Fruit fly (Drosophila melanogaster) whole organism, adult: Measurements from ENCODE around the gene CG10866.

ENCODE experiments used
- CG11617 ChIP-seq: fragments of 200-800 bp; sonication (Bioruptor generic); optimal IDR thresholded peaks from 2 replicates; lab custom pipeline; 2017; ENCODE audit warnings: mild to moderate bottlenecking, missing biosample characterization, missing genetic modification reagents, missing genetic modification characterization
- CG12768 ChIP-seq: fragments of 200-800 bp; sonication (Bioruptor generic); optimal IDR thresholded peaks from 2 replicates; lab custom pipeline; 2017; ENCODE audit warnings: missing biosample characterization, missing genetic modification characterization, mild to moderate bottlenecking, moderate library complexity, missing genetic modification reagents
- CG14711 ChIP-seq: fragments of 200-800 bp; sonication (Bioruptor generic); optimal IDR thresholded peaks from 2 replicates; lab custom pipeline; 2018; ENCODE audit warnings: missing biosample characterization, mild to moderate bottlenecking, missing genetic modification characterization, moderate library complexity
- CG1620 ChIP-seq: fragments of 200-800 bp; sonication (Bioruptor generic); optimal IDR thresholded peaks from 2 replicates; lab custom pipeline; 2016; ENCODE audit warnings: missing biosample characterization, missing genetic modification characterization
- CG33017 ChIP-seq: fragments of 200-800 bp; sonication (Bioruptor generic); optimal IDR thresholded peaks from 2 replicates; lab custom pipeline; 2018; ENCODE audit warnings: missing biosample characterization, mild to moderate bottlenecking, missing genetic modification characterization, moderate library complexity
- CG5204 ChIP-seq: fragments of 200-800 bp; sonication (Bioruptor generic); optimal IDR thresholded peaks from 2 replicates; lab custom pipeline; 2016; ENCODE audit warnings: missing biosample characterization, missing genetic modification characterization
- CG7045 ChIP-seq: fragments of 200-800 bp; sonication (Bioruptor generic); optimal IDR thresholded peaks from 2 replicates; lab custom pipeline; 2017; ENCODE audit warnings: missing biosample characterization, mild to moderate bottlenecking, missing genetic modification characterization
- CG7101 ChIP-seq: fragments of 200-800 bp; sonication (Bioruptor generic); optimal IDR thresholded peaks from 2 replicates; lab custom pipeline; 2018; ENCODE audit warnings: missing biosample characterization, mild to moderate bottlenecking, missing genetic modification characterization, moderate library complexity
- Clk ChIP-seq: fragments of 200-800 bp; sonication (Bioruptor generic); optimal IDR thresholded peaks from 2 replicates; lab custom pipeline; 2017; ENCODE audit warnings: missing biosample characterization, missing genetic modification characterization
- Crg-1 ChIP-seq: fragments of 200-800 bp; sonication (Bioruptor generic); optimal IDR thresholded peaks from 2 replicates; lab custom pipeline; 2016; ENCODE audit warnings: missing biosample characterization, missing genetic modification characterization
- Hr96 ChIP-seq: fragments of 200-800 bp; sonication (Bioruptor generic); optimal IDR thresholded peaks from 2 replicates; lab custom pipeline; 2016; ENCODE audit warnings: missing biosample characterization, missing genetic modification characterization
- Mnt ChIP-seq: fragments of 200-800 bp; sonication (Bioruptor generic); optimal IDR thresholded peaks from 2 replicates; lab custom pipeline; 2016; ENCODE audit warnings: missing biosample characterization, mild to moderate bottlenecking, missing genetic modification characterization
- bab1 ChIP-seq: fragments of 200-800 bp; sonication (Bioruptor generic); optimal IDR thresholded peaks from 3 replicates; lab custom pipeline; 2019; ENCODE audit warnings: missing biosample characterization, mild to moderate bottlenecking, missing genetic modification characterization, moderate library complexity
- cic ChIP-seq: fragments of 200-800 bp; sonication (Bioruptor generic); optimal IDR thresholded peaks from 2 replicates; lab custom pipeline; 2017; ENCODE audit warnings: missing biosample characterization, mild to moderate bottlenecking, missing genetic modification characterization, moderate library complexity
- cnc ChIP-seq, 2 experiments: fragments of >200 bp; optimal IDR thresholded peaks; 2 replicates each; lab custom pipeline; 2017
- kay ChIP-seq: fragments of 200-800 bp; sonication (Bioruptor generic); peaks from one replicate; lab custom pipeline; 2016; ENCODE audit warnings: missing biosample characterization, missing genetic modification characterization, borderline replicate concordance
- ovo ChIP-seq: fragments of 200-800 bp; sonication (Bioruptor generic); optimal IDR thresholded peaks from 2 replicates; lab custom pipeline; 2016; ENCODE audit warnings: missing biosample characterization, missing genetic modification characterization
- pad ChIP-seq: fragments of 200-800 bp; sonication (Bioruptor generic); optimal IDR thresholded peaks from 3 replicates; lab custom pipeline; 2017; ENCODE audit warnings: missing biosample characterization, missing genetic modification characterization, mild to moderate bottlenecking, moderate library complexity, missing genetic modification reagents
- tj ChIP-seq: fragments of 200-800 bp; sonication (Bioruptor generic); optimal IDR thresholded peaks from 3 replicates; lab custom pipeline; 2017; ENCODE audit warnings: missing biosample characterization, mild to moderate bottlenecking, missing genetic modification characterization, moderate library complexity
- toe ChIP-seq: fragments of 200-800 bp; sonication (Bioruptor generic); optimal IDR thresholded peaks from 2 replicates; lab custom pipeline; 2016; ENCODE audit warnings: missing biosample characterization, missing genetic modification characterization

The CG10866 gene

DNA sequence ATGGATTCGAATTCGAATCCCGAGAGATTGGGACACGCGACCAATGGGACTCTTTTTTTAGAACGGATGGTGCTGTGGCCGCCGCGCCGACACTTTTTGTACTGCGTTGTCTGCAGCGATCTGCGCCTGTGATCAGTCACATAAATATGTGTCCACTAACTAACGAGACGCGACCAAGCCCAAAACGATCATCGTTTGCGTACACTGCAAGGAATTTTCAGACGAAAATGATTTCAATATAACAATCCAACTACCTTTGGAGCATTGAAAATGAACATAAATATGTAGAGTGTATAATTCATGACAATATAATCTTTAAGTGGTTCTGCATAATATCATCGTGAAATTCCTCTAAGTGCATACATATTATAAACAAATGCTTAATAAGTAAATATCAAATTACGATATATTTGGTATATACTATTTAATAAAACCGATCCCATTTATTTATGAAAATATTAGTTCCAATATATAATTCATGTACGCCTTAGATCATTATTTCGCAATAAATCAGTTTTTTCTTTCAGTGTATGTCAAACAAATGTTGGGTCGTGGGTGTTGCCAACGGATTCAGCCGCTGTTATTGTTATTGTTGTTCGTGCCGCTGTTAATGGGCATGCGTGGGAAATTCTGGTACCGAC lies 2.1 kb downstream of the CG10866 start, which contains the start of gene Eip63F-1:
Eip63F-1 (minus strand) TSS at position 51 of the 641 bp plus-strand sequence.
- TF ChIP-seq cnc (optimal IDR thresholded peaks at IDR 0.05; lab: Kevin White, UChicago) (no peak), bab1 (GFP tag; lab: Kevin White, UChicago) (no peak), CG5204 (no peak), CG1620 (GFP tag; lab: Kevin White, UChicago) (no peak), CG33017 (tag; lab: Kevin White, UChicago) (no peak), cic (GFP tag; lab: Kevin White, UChicago) (no peak), CG14711 (tag; lab: Kevin White, UChicago) (no peak), CG7045 (no peak), pad (GFP tag; lab: Kevin White, UChicago) (no peak), kay (GFP tag; lab: Kevin White, UChicago) (no peak), CG11617 (no peak), CG12768 (no peak), toe (GFP tag; lab: Kevin White, UChicago) (no peak), tj (no peak), Mnt (no peak)

DNA sequence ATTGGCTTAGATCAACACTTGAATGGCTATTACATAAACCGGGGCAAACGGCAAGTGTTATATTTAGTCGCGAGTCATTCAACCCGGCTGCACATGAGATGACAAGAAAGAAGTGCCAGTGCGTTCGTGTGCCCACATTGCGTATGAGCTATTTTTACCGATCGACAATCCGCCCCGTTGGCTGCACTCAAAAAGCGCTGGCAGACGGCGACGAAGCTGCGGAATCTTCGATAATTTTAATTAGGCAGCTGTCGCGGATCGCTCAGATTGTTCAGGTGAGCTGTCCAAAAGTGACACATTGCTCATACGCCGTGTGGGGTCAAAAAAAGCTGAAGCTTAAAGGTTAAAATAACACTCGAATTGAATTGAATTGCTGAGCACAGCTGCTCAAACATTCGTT lies 3.7 kb downstream of the CG10866 start:
- TF ChIP-seq Crg-1 (GFP tag; lab: Kevin White, UChicago), result no peak
- no peak for TF ChIP-seq Mnt
- TF ChIP-seq CG12768, result no peak
- no peak for TF ChIP-seq bab1 (GFP tag; lab: Kevin White, UChicago)
- TF ChIP-seq CG7101 (tag; lab: Kevin White, UChicago), result no peak
- TF ChIP-seq Clk, result no peak
- no peak for TF ChIP-seq tj
- no peak for TF ChIP-seq CG33017 (tag; lab: Kevin White, UChicago)
- no peak for TF ChIP-seq ovo (GFP tag; lab: Kevin White, UChicago)
- no peak for TF ChIP-seq cnc (optimal IDR thresholded peaks at IDR 0.05; lab: Kevin White, UChicago)
- TF ChIP-seq kay (GFP tag; lab: Kevin White, UChicago), result no peak
- no peak for TF ChIP-seq cic (GFP tag; lab: Kevin White, UChicago)

- TF ChIP-seq kay (GFP tag; lab: Kevin White, UChicago), result peak; percentile 59
- no peak for TF ChIP-seq Mnt
These were observed 4.2 kb downstream of the CG10866 start for dm6 chr3L:3933599-3933998.

- peak; percentile 25 for TF ChIP-seq CG7101 (tag; lab: Kevin White, UChicago)
- no peak for TF ChIP-seq Hr96
- no peak for TF ChIP-seq cnc (optimal IDR thresholded peaks at IDR 0.05; lab: Kevin White, UChicago)
- no peak for TF ChIP-seq bab1 (GFP tag; lab: Kevin White, UChicago)
- TF ChIP-seq pad (GFP tag; lab: Kevin White, UChicago), result no peak
- TF ChIP-seq kay (GFP tag; lab: Kevin White, UChicago), result peak; percentile 65
- no peak for TF ChIP-seq toe (GFP tag; lab: Kevin White, UChicago)
- TF ChIP-seq ovo (GFP tag; lab: Kevin White, UChicago), result no peak
These were observed 5.0 kb downstream of the CG10866 start for dm6 chr3L:3932742-3933289.

DNA sequence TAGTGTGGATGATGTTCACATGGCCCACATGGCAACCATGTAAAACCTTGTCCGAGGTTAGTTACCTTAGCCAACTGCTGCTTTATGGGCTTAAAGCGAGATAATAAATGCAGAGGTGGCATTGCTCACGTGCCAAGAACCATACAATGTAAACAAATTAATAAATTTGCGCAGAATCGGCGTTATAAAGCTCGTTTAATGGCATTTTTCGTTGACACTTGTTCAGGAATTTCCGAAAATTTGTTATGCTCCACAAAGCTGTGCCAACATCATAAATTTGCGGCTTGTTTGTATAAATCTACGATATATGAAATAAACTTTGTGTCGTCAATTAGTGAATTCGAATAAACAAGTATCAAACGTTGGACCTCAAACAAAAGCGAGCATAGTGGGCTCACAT lies 6.0 kb downstream of the CG10866 start:
- peak; percentile 72 for TF ChIP-seq tj
- no peak for TF ChIP-seq ovo (GFP tag; lab: Kevin White, UChicago)

- no peak for TF ChIP-seq kay (GFP tag; lab: Kevin White, UChicago)
- no peak for TF ChIP-seq CG1620 (GFP tag; lab: Kevin White, UChicago)
- no peak for TF ChIP-seq CG11617
- TF ChIP-seq CG14711 (tag; lab: Kevin White, UChicago), result no peak
- no peak for TF ChIP-seq bab1 (GFP tag; lab: Kevin White, UChicago)
- TF ChIP-seq Crg-1 (GFP tag; lab: Kevin White, UChicago), result no peak
- no peak for TF ChIP-seq toe (GFP tag; lab: Kevin White, UChicago)
- TF ChIP-seq tj, result no peak
- TF ChIP-seq CG33017 (tag; lab: Kevin White, UChicago), result no peak
- no peak for TF ChIP-seq ovo (GFP tag; lab: Kevin White, UChicago)
- TF ChIP-seq CG5204, result no peak
- no peak for TF ChIP-seq cnc (optimal IDR thresholded peaks at IDR 0.05; lab: Kevin White, UChicago)
- no peak for TF ChIP-seq pad (GFP tag; lab: Kevin White, UChicago)
- TF ChIP-seq CG7101 (tag; lab: Kevin White, UChicago), result no peak
- no peak for TF ChIP-seq CG7045
These were observed 6.9 kb downstream of the CG10866 start for dm6 chr3L:3930930-3931329.

DNA sequence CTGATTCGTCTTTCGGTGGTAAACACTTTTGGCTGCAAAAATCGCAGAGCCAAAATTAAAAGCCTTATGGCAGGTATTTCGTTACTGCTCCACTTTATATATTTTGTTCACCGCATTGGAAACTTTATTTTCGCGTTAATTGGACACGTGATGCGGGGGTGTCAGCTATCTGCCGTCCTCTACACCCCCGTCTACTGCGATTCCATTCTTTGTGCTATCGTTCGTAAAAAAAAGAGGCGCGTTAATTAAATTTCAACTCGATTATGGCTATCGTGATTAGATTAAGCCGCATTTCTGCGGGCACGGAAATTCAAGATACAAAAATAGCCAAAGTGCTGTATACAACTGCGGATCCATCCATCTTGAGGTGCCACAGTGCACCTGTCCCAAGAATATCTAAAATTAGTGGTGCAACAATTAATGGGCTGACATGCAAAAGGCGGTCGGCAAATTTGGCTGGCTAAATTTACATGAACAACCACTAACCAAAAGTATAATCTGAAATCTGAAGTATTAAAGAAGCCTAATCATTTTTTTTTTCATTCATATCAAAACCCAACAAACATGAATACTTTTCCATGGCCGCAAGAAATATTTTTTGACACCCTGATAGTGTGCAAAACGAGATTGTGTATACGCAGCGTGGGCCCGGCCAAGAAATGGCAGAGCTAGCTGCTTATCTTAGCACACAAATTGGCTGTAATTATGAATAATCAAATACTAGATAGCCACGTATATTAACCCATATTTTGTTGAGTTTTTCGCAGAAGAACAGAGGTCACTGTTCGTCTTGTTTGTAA lies 7.6 kb downstream of the CG10866 start:
- TF ChIP-seq cic (GFP tag; lab: Kevin White, UChicago), result no peak
- TF ChIP-seq CG33017 (tag; lab: Kevin White, UChicago), result no peak
- TF ChIP-seq Hr96, result no peak
- TF ChIP-seq CG12768, result no peak
- TF ChIP-seq ovo (GFP tag; lab: Kevin White, UChicago), result no peak
- no peak for TF ChIP-seq CG7101 (tag; lab: Kevin White, UChicago)
- TF ChIP-seq CG7045, result no peak
- no peak for TF ChIP-seq bab1 (GFP tag; lab: Kevin White, UChicago)
